Fruit fly (Drosophila melanogaster): Measurements from ENCODE around the gene CG6923.

dm6 chr3R:11778012-11778865, 28.4 kb upstream of the CG6923 start:
- TF ChIP-seq CG8632 (GFP tag; optimal IDR thresholded peaks at IDR 0.05), result peak; percentile 69
- TF ChIP-seq CG10669 (GFP tag; optimal IDR thresholded peaks at IDR 0.05), result peak; percentile 7
- peak; percentile 48 for TF ChIP-seq Lpt (GFP tag; optimal IDR thresholded peaks at IDR 0.05)
- peak; percentile 79 for TF ChIP-seq CG4318 (GFP tag; optimal IDR thresholded peaks at IDR 0.05)
- TF ChIP-seq Ets21C (GFP tag; optimal IDR thresholded peaks at IDR 0.05), result no peak
- TF ChIP-seq dsx (GFP tag; optimal IDR thresholded peaks at IDR 0.05; ENCODE audit: poor library complexity, severe bottlenecking), result peak; percentile 58
- peak; percentile 38 for TF ChIP-seq Smox (GFP tag; optimal IDR thresholded peaks at IDR 0.05)
- peak; percentile 73 for TF ChIP-seq CG6163 (GFP tag; IDR thresholded peaks at IDR 0.05)
- peak; percentile 58 for TF ChIP-seq CG11762 (GFP tag; optimal IDR thresholded peaks at IDR 0.05; ENCODE audit: insufficient read depth)
- TF ChIP-seq CG34406 (GFP tag; optimal IDR thresholded peaks at IDR 0.05), result peak; percentile 61
- TF ChIP-seq CG16779 (tag; optimal IDR thresholded peaks at IDR 0.05), result peak; percentile 12
